Worm (Caenorhabditis elegans): ENCODE data around the gene cpg-20.

cpg-20 gene

DNA sequence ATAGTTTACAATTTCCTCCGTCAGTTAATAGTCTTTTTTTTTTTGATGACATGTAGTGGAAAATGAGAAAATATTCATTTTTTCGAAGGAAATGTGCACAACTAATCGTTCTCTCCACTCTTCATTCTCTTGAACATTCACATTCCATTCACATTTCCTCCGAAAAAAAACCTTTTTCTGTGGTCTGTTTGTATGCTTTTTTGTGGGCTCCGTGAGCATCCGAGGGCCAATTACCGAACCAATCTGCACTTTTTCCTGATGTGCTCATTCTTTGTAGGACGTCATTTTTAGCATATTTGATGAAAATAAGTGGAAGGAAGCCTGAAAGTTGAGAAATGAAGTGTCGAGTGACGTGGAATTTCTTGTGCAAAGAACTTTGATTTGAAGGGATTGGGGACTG, 16.3 kb downstream of the cpg-20 start:
- TF ChIP-seq sma-3 (GFP tag; optimal IDR thresholded peaks at IDR 0.05) (no peak), ztf-1 (GFP tag; conservative IDR thresholded peaks at IDR 0.05) (no peak), mab-5 (tag; optimal IDR thresholded peaks at IDR 0.05) (no peak), ceh-82 (tag; optimal IDR thresholded peaks at IDR 0.05) (no peak), unc-55 (GFP tag; optimal IDR thresholded peaks at IDR 0.05) (no peak), unc-39 (tag; optimal IDR thresholded peaks at IDR 0.05) (no peak), sem-4 (tag; optimal IDR thresholded peaks at IDR 0.05) (no peak), egl-27 (tag; optimal IDR thresholded peaks at IDR 0.05) (no peak), lin-11 (tag; optimal IDR thresholded peaks at IDR 0.05) (no peak)

DNA sequence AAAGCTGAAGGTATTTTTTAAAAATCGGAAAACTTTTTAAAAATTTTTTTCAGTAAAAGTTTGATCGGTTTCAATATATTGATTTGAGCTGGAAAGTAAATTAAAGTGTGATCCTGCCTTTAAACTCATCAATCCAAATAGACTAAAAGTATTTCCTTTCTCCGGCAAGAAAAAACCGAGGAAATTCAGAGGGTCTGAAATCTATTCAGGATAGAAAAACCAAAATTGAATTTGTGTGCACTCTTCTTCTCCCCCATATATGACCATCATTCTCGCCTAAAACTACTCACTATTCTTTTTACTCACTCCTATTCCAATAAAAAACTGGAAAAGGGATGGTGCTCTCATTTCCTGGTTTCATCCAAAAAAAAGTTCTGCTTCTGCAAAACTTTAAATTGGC, 21.2 kb downstream of the cpg-20 start:
- TF ChIP-seq unc-55 (GFP tag; optimal IDR thresholded peaks at IDR 0.05) (no peak), C34F6.9 (tag; optimal IDR thresholded peaks at IDR 0.05) (no peak), skn-1 (tag; optimal IDR thresholded peaks at IDR 0.05) (no peak), sma-9 (GFP tag; optimal IDR thresholded peaks at IDR 0.05) (peak; percentile 33), sma-9 (tag; optimal IDR thresholded peaks at IDR 0.05) (no peak), nhr-10 (tag; optimal IDR thresholded peaks at IDR 0.05) (no peak), lin-11 (tag; optimal IDR thresholded peaks at IDR 0.05) (no peak), nhr-23 (tag; optimal IDR thresholded peaks at IDR 0.05) (no peak)

DNA sequence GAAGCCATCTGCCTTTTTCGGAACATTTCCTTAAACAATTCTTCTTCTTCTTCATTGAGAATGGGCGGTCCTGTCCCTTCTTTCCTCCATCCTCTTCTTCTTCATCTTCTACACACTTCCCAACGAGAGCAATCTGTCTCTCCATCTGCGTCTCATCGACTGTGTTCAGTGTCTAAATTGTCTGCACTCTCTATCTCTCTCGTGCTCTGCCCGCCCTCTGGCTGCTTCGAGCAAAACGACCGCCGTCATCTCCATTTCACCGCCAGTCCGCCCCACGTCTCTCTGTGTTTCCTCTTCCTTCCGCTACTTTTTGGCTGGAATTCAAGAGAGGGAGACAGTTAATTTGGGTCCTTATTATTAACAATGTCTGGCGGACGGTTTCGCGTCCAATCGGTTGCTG, 22.6 kb downstream of the cpg-20 start:
- TF ChIP-seq aly-2 (tag; optimal IDR thresholded peaks at IDR 0.05) (no peak), F13H6.1 (tag; optimal IDR thresholded peaks at IDR 0.05) (peak; percentile 4), egl-27 (tag; optimal IDR thresholded peaks at IDR 0.05) (no peak), crh-2 (tag; optimal IDR thresholded peaks at IDR 0.05) (peak; percentile 11), unc-55 (GFP tag; optimal IDR thresholded peaks at IDR 0.05) (peak; percentile 40), lsy-2 (tag; optimal IDR thresholded peaks at IDR 0.05) (peak in 1 of 2 experiments; percentile 22), mdl-1 (tag; optimal IDR thresholded peaks at IDR 0.05) (no peak), C34F6.9 (tag; optimal IDR thresholded peaks at IDR 0.05) (peak; percentile 31), nhr-129 (tag; optimal IDR thresholded peaks at IDR 0.05) (peak; percentile 15), sma-9 (GFP tag; optimal IDR thresholded peaks at IDR 0.05) (peak; percentile 39), sma-9 (tag; optimal IDR thresholded peaks at IDR 0.05) (no peak), ZK546.5 (tag; optimal IDR thresholded peaks at IDR 0.05) (no peak)

DNA sequence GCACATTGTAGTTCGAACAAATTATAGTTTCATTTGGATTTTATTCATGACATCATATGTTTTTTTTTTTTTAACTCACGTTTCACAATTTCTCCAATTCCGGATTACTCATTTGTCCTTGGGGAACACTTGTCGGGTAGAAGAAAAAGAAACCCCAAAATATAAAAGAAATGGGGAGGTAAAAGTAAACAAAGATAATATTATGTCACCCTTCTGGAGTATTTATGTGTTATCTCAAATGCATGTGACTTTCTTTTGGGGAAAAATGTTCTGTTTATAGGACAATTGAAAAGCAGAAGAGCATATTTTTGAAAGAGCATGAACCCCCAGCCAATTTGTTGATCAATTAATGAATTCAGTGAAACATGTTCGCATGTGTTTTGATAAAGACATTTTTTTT, 24.1 kb downstream of the cpg-20 start:
- TF ChIP-seq sem-4 (tag; optimal IDR thresholded peaks at IDR 0.05) (no peak), lin-11 (tag; optimal IDR thresholded peaks at IDR 0.05) (no peak), crh-2 (tag; optimal IDR thresholded peaks at IDR 0.05) (peak; percentile 2), gmeb-1 (tag; optimal IDR thresholded peaks at IDR 0.05) (no peak), snpc-4 (tag; optimal IDR thresholded peaks at IDR 0.05) (no peak), ama-1 (optimal IDR thresholded peaks at IDR 0.05) (no peak), lin-13 (GFP tag; optimal IDR thresholded peaks at IDR 0.05) (no peak)

DNA sequence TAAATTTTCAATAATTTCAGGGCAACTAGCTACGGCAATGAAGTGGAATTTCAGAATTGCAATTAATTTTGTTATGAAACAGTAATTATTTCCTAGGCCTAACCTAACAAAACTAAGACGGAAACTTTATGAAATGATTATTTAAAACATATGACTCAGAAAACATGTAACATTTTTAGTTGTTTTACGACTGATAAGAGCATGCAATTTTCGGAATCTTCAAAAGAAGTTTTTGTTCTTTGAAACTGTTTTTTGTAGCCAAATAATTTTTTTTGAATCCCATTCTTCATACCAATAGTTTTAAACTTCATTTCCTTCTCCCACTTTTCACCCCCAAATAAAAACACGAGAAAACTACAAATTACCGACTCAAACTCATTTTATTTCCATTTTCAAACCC, 27.0 kb downstream of the cpg-20 start:
- TF ChIP-seq fos-1 (tag; optimal IDR thresholded peaks at IDR 0.05) (peak; percentile 24), unc-55 (GFP tag; optimal IDR thresholded peaks at IDR 0.05) (no peak)

DNA sequence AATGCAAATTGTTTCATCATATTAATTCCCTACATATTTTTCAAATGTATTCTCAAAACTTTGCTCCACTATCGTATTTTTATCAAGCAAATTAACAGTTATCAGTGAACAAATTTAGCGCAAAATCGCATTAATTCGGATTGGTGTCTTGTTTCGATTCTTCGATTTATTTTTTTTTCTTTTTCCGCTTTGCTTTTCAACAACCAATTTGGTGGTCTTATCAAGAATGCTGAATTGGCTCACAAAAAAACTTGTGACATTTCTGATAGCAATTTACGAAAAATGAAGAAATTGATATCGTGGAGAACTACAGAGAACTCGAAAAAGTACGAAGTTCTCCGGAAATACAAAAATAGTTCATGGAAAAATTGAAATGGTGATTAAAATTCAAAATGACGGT, 27.6 kb downstream of the cpg-20 start:
- TF ChIP-seq mdl-1 (tag; optimal IDR thresholded peaks at IDR 0.05) (no peak), nhr-10 (tag; optimal IDR thresholded peaks at IDR 0.05) (no peak), Y55F3AM.14 (GFP tag; optimal IDR thresholded peaks at IDR 0.05) (no peak), nhr-23 (tag; optimal IDR thresholded peaks at IDR 0.05) (no peak), fos-1 (tag; optimal IDR thresholded peaks at IDR 0.05) (peak; percentile 83), nhr-21 (tag; optimal IDR thresholded peaks at IDR 0.05) (no peak), elt-1 (tag; optimal IDR thresholded peaks at IDR 0.05) (no peak), lin-11 (tag; optimal IDR thresholded peaks at IDR 0.05) (no peak), sma-9 (GFP tag; optimal IDR thresholded peaks at IDR 0.05) (peak; percentile 34), sma-9 (tag; optimal IDR thresholded peaks at IDR 0.05) (no peak), unc-62 (GFP tag; optimal IDR thresholded peaks at IDR 0.05) (no peak), zag-1 (tag; optimal IDR thresholded peaks at IDR 0.05) (no peak), gmeb-1 (tag; optimal IDR thresholded peaks at IDR 0.05) (peak; percentile 19), ztf-11 (tag; optimal IDR thresholded peaks at IDR 0.05) (no peak)

All from whole organism, L2 larva.